Worm (Caenorhabditis elegans) whole organism, L2 larva: ENCODE measurements around the gene H10E21.5.

Experiments
- R02D3.7 ChIP-seq: fragments of 150-350 bp; optimal IDR thresholded peaks from 2 replicates; lab custom pipeline; 2014; ENCODE audit warnings: missing biosample characterization, missing genetic modification characterization
- aly-2 ChIP-seq: fragments of 150-350 bp; optimal IDR thresholded peaks from 2 replicates; lab custom pipeline; 2014; ENCODE audit warnings: missing biosample characterization, missing genetic modification characterization
- ceh-16 ChIP-seq: fragments of 150-350 bp; optimal IDR thresholded peaks from 2 replicates; lab custom pipeline; 2014; ENCODE audit warnings: missing biosample characterization, missing genetic modification characterization
- dmd-4 ChIP-seq: sonication (generic microtip); optimal IDR thresholded peaks from 2 replicates; lab custom pipeline; 2017; ENCODE audit warnings: missing biosample characterization, missing genetic modification characterization
- elt-1 ChIP-seq: fragments of 150-350 bp; optimal IDR thresholded peaks from 2 replicates; lab custom pipeline; 2014; ENCODE audit warnings: missing biosample characterization, missing genetic modification characterization
- elt-3 ChIP-seq: sonication (generic microtip); optimal IDR thresholded peaks from 2 replicates; lab custom pipeline; 2017; ENCODE audit warnings: missing biosample characterization, missing genetic modification characterization
- fos-1 ChIP-seq: fragments of 150-350 bp; optimal IDR thresholded peaks from 2 replicates; lab custom pipeline; 2014; ENCODE audit warnings: missing biosample characterization, missing genetic modification characterization
- gmeb-1 ChIP-seq: fragments of 150-350 bp; optimal IDR thresholded peaks from 2 replicates; lab custom pipeline; 2014; ENCODE audit warnings: missing biosample characterization, missing genetic modification characterization
- lin-13 ChIP-seq: fragments of 150-350 bp; optimal IDR thresholded peaks from 2 replicates; lab custom pipeline; 2014; ENCODE audit warnings: missing biosample characterization, missing genetic modification reagents, missing genetic modification characterization
- lsy-2 ChIP-seq, 2 experiments: fragments of 150-350 bp in 1 of 2; sonication (generic microtip) in 1 of 2; optimal IDR thresholded peaks; 2 replicates each; lab custom pipeline; 2014 to 2017; ENCODE audit warnings: missing biosample characterization in 2 of 2, missing genetic modification characterization in 2 of 2
- sma-9 ChIP-seq, 2 experiments: fragments of 150-350 bp in 1 of 2; sonication (generic microtip) in 1 of 2; optimal IDR thresholded peaks; 2 replicates each; lab custom pipeline; 2014 to 2016; ENCODE audit warnings: missing genetic modification characterization in 2 of 2, mild to moderate bottlenecking in 1 of 2, missing biosample characterization in 1 of 2, missing compliant biosample characterization in 1 of 2, missing genetic modification reagents in 1 of 2, moderate library complexity in 1 of 2
- snpc-4 ChIP-seq: fragments of 150-350 bp; optimal IDR thresholded peaks from 2 replicates; lab custom pipeline; 2014; ENCODE audit warnings: missing biosample characterization, missing genetic modification characterization
- zag-1 ChIP-seq: fragments of 150-350 bp; optimal IDR thresholded peaks from 2 replicates; lab custom pipeline; 2014; ENCODE audit warnings: missing biosample characterization, missing genetic modification characterization

DNA sequence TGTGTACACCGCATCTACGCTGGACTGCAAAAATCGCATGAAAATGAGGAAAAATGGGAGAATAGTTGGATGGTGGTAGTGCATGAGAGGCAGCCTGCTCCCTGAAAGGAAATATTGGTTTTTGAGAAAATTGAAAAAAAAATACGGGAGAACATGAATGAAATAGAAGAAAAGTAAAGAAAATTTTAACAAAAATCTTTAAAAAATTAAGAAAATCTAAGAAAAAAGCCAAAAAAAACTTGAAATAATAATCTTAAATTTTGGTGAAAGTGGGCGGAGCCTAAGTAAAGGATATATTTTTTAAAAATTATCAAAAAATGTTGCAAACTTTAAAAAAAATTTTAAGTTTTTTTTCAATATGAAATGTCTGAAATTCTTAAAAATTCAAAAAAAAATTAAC, at the start of gene H10E21.5:
- TF ChIP-seq aly-2 (no peak), zag-1 (no peak), snpc-4 (tag; lab: Kevin White, UChicago) (no peak), R02D3.7 (tag; lab: Kevin White, UChicago) (no peak), elt-3 (tag; lab: Kevin White, UChicago) (no peak), elt-1 (no peak), sma-9 (GFP tag; optimal IDR thresholded peaks at IDR 0.05; lab: Kevin White, UChicago) (no peak), sma-9 (tag; optimal IDR thresholded peaks at IDR 0.05; lab: Kevin White, UChicago) (no peak), dmd-4 (no peak), gmeb-1 (tag; lab: Kevin White, UChicago) (no peak), ceh-16 (tag; lab: Kevin White, UChicago) (no peak), lin-13 (GFP tag; lab: Kevin White, UChicago) (no peak), fos-1 (tag; lab: Kevin White, UChicago) (no peak), lsy-2 (tag; optimal IDR thresholded peaks at IDR 0.05; lab: Kevin White, UChicago) (no peak)
